Worm (Caenorhabditis elegans): ENCODE measurements around the gene srbc-19.

The srbc-19 gene

DNA sequence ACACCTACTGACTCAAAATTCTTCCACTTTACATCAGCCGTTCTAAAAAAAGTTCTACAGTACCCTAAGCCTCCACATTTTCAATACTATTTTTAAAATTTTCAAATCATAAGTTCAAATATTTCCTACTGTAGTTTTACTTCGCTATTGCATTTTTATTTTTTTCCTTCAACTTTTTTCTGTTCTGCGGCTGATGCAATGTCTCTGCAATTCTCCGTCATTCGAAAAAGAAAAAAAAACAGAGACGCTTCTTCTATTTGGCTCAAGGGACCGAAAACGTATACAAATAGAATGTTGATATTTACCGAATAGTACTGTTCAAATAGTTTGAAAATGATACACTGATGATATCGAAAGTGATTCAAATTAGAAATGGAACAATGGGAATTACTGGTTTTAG lies 28.3 kb downstream of the srbc-19 start:
- TF ChIP-seq mep-1 (tag; optimal IDR thresholded peaks at IDR 0.05) (no peak), nhr-84 (tag; optimal IDR thresholded peaks at IDR 0.05) (no peak), lsy-2 (tag; optimal IDR thresholded peaks at IDR 0.05) (peak in 1 of 2 experiments; percentile 71), lin-15B (tag; optimal IDR thresholded peaks at IDR 0.05) (no peak), nhr-237 (tag; optimal IDR thresholded peaks at IDR 0.05) (no peak), lin-35 (GFP tag; optimal IDR thresholded peaks at IDR 0.05) (no peak), rnt-1 (tag; optimal IDR thresholded peaks at IDR 0.05) (peak; percentile 67), nhr-77 (tag; optimal IDR thresholded peaks at IDR 0.05) (no peak)

DNA sequence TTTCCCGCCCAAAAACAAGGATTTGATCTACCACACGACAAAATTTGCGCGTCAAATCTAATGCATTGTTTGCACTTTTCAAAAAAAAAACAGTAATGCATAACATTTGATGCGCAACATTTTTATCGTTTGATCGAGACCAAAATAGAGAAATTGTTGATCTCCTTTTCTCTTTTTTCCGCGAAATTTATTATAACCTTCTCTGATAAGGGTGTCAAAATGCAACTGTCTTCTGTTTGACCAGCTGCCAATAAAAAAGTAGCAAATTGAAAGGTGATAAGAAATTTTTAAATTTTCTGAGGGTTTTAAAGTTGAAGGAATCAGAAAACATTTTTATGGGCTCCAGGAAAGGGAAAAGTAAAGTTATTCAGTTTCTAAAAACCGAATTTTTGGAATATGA lies 29.6 kb downstream of the srbc-19 start:
- TF ChIP-seq lir-3 (tag; optimal IDR thresholded peaks at IDR 0.05; ENCODE audit: poor library complexity) (no peak), blmp-1 (tag; optimal IDR thresholded peaks at IDR 0.05) (peak; percentile 66), nhr-20 (tag; optimal IDR thresholded peaks at IDR 0.05) (peak; percentile 12)

DNA sequence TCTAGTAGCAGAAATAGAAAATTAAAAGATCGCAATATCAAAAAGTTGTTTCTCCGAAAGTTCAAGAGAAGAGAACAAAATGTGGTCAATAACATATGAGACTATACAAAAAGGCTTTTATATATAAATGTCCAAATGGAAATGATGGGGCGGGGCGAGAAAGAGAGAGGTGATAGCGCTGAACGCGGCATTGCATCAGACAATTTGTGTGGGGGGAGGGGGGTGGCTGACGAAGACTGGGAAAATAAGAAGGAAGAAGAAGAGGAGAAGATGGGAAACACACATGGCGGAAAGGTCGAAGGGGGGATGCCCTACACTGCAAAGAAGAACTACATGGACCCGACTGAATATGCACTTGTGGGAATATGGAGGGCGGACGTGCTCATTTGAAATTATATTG lies 31.3 kb downstream of the srbc-19 start:
- peak in 1 of 2 experiments; percentile 44 for TF ChIP-seq lsy-2 (tag; optimal IDR thresholded peaks at IDR 0.05)
- peak; percentile 56 for TF ChIP-seq jun-1 (tag; optimal IDR thresholded peaks at IDR 0.05)
- peak; percentile 48 for TF ChIP-seq blmp-1 (tag; optimal IDR thresholded peaks at IDR 0.05)
- TF ChIP-seq nhr-85 (tag), result peak; percentile 72
- peak; percentile 4 to 17 for TF ChIP-seq efl-1 (optimal IDR thresholded peaks at IDR 0.05)
- TF ChIP-seq efl-1 (GFP tag; optimal IDR thresholded peaks at IDR 0.05 in 1 of 2), result no peak
- TF ChIP-seq nhr-71 (tag; optimal IDR thresholded peaks at IDR 0.05), result peak; percentile 31
- TF ChIP-seq snu-23 (GFP tag; optimal IDR thresholded peaks at IDR 0.05), result peak; percentile 7
- no peak for TF ChIP-seq sup-37 (GFP tag; optimal IDR thresholded peaks at IDR 0.05)
- peak; percentile 1 for TF ChIP-seq nhr-20 (tag; optimal IDR thresholded peaks at IDR 0.05)
- peak in 1 of 3 experiments; percentile 42 for TF ChIP-seq ceh-82 (tag; optimal IDR thresholded peaks at IDR 0.05)
- no peak for TF ChIP-seq sptf-1 (tag; optimal IDR thresholded peaks at IDR 0.05)
- no peak for TF ChIP-seq mab-9 (GFP tag; IDR thresholded peaks at IDR 0.05)
- peak; percentile 23 for TF ChIP-seq skn-1 (tag; optimal IDR thresholded peaks at IDR 0.05)
- peak; percentile 62 for TF ChIP-seq rnt-1 (tag; optimal IDR thresholded peaks at IDR 0.05)
- TF ChIP-seq mep-1 (tag; optimal IDR thresholded peaks at IDR 0.05), result peak; percentile 19
- peak; percentile 98 for TF ChIP-seq lin-14 (GFP tag; optimal IDR thresholded peaks at IDR 0.05)
- TF ChIP-seq C34B4.2 (tag; optimal IDR thresholded peaks at IDR 0.05), result no peak
- TF ChIP-seq fkh-8 (tag; optimal IDR thresholded peaks at IDR 0.05), result peak; percentile 34
- TF ChIP-seq mef-2 (tag; optimal IDR thresholded peaks at IDR 0.05), result no peak

DNA sequence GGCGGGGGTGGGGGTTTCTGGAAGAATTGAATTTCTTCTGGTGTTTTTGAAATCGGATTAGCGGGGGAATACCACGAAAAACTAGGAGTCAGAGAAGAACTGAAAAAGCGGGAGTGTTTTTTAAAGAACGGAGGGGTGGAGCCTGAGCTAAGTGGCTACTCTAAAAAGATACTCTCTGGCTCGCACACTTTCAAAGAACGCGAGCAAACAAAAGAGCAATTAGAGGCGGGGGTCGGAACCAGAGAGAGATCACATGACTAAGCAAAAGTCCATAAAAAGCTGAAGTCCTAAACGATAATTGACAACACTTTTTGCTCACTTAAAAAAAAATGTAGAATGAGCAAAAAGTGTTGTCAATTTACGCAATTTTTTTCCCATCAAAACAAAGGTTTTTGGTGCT lies 32.2 kb downstream of the srbc-19 start:
- TF ChIP-seq aly-2 (tag; optimal IDR thresholded peaks at IDR 0.05), result no peak
- TF ChIP-seq C34B4.2 (tag; optimal IDR thresholded peaks at IDR 0.05), result no peak
- no peak for TF ChIP-seq grh-1 (GFP tag; IDR thresholded peaks at IDR 0.05)
- TF ChIP-seq ztf-4 (tag; optimal IDR thresholded peaks at IDR 0.05), result no peak
- no peak for TF ChIP-seq blmp-1 (tag; optimal IDR thresholded peaks at IDR 0.05)
- TF ChIP-seq unc-86 (tag; optimal IDR thresholded peaks at IDR 0.05), result peak; percentile 26
- TF ChIP-seq ama-1 (optimal IDR thresholded peaks at IDR 0.05), result no peak
- TF ChIP-seq hlh-4 (tag; optimal IDR thresholded peaks at IDR 0.05), result no peak
- TF ChIP-seq tbx-2 (tag; optimal IDR thresholded peaks at IDR 0.05), result peak; percentile 47
- TF ChIP-seq nhr-90 (tag; optimal IDR thresholded peaks at IDR 0.05; ENCODE audit: poor library complexity), result no peak
- no peak for TF ChIP-seq nhr-76 (tag; optimal IDR thresholded peaks at IDR 0.05)
- no peak for TF ChIP-seq sptf-1 (tag; optimal IDR thresholded peaks at IDR 0.05)
- no peak for TF ChIP-seq mef-2 (tag; optimal IDR thresholded peaks at IDR 0.05)
- TF ChIP-seq pqm-1 (tag; optimal IDR thresholded peaks at IDR 0.05), result no peak
- no peak for TF ChIP-seq nhr-28 (tag; optimal IDR thresholded peaks at IDR 0.05)
- no peak for TF ChIP-seq ces-1 (GFP tag; optimal IDR thresholded peaks at IDR 0.05)
- no peak for TF ChIP-seq sup-37 (GFP tag; optimal IDR thresholded peaks at IDR 0.05)
- TF ChIP-seq rnt-1 (tag; optimal IDR thresholded peaks at IDR 0.05), result peak; percentile 10
- TF ChIP-seq lin-39 (tag; optimal IDR thresholded peaks at IDR 0.05), result no peak
- no peak for TF ChIP-seq irx-1 (tag; optimal IDR thresholded peaks at IDR 0.05)
- no peak for TF ChIP-seq pax-3 (tag; optimal IDR thresholded peaks at IDR 0.05)
- TF ChIP-seq unc-98 (GFP tag; IDR thresholded peaks at IDR 0.05), result no peak
- TF ChIP-seq fos-1 (tag; optimal IDR thresholded peaks at IDR 0.05), result no peak
- TF ChIP-seq lin-35 (GFP tag; optimal IDR thresholded peaks at IDR 0.05), result no peak
- TF ChIP-seq lsy-2 (tag; optimal IDR thresholded peaks at IDR 0.05), result peak; percentile 9 to 18
- TF ChIP-seq nhr-20 (tag; optimal IDR thresholded peaks at IDR 0.05), result no peak
- TF ChIP-seq ceh-82 (tag; optimal IDR thresholded peaks at IDR 0.05), result peak in 1 of 3 experiments; percentile 8
- no peak for TF ChIP-seq efl-1 (optimal IDR thresholded peaks at IDR 0.05)
- TF ChIP-seq efl-1 (GFP tag; optimal IDR thresholded peaks at IDR 0.05 in 1 of 2), result no peak
- TF ChIP-seq lin-14 (GFP tag; optimal IDR thresholded peaks at IDR 0.05), result peak; percentile 92
- no peak for TF ChIP-seq ztf-11 (tag; optimal IDR thresholded peaks at IDR 0.05)
- peak; percentile 51 for TF ChIP-seq nhr-71 (tag; optimal IDR thresholded peaks at IDR 0.05)
- no peak for TF ChIP-seq elt-3 (tag; optimal IDR thresholded peaks at IDR 0.05)
- TF ChIP-seq snpc-4 (tag; optimal IDR thresholded peaks at IDR 0.05), result no peak

All from whole organism, L1 larva.